Fruit fly (Drosophila melanogaster) whole organism, embryonic: ENCODE measurements around the gene Nsun5.

Experiments
- Awh ChIP-seq: fragments of 200-800 bp; sonication (Bioruptor generic); IDR thresholded peaks from 2 replicates; pipeline ENCODE4, ENCODE4 v1.3.6; 2022; ENCODE audit warnings: missing biosample characterization, missing genetic modification characterization
- CG10274 ChIP-seq: fragments of 200-800 bp; sonication (Bioruptor generic); optimal IDR thresholded peaks from 3 replicates; lab custom pipeline; 2017; ENCODE audit warnings: missing biosample characterization, mild to moderate bottlenecking, missing genetic modification characterization
- CG10959 ChIP-seq: fragments of 200-800 bp; sonication (Bioruptor generic); IDR thresholded peaks from 2 replicates; pipeline ENCODE4 v1.3.6; 2022; ENCODE audit warnings: missing biosample characterization, missing genetic modification characterization
- CG11093 ChIP-seq: fragments of 200-800 bp; sonication (Bioruptor generic); IDR thresholded peaks from 3 replicates; pipeline ENCODE4 v1.3.6; 2022; ENCODE audit warnings: missing biosample characterization, missing genetic modification characterization
- CG12391 ChIP-seq: fragments of 200-800 bp; sonication (Bioruptor generic); optimal IDR thresholded peaks from 3 replicates; lab custom pipeline; 2018; ENCODE audit warnings: missing biosample characterization, mild to moderate bottlenecking, missing genetic modification characterization, moderate library complexity
- CG14014 ChIP-seq: fragments of 200-800 bp; sonication (Bioruptor generic); IDR thresholded peaks from 2 replicates; pipeline ENCODE4 v1.3.6; 2022; ENCODE audit warnings: missing biosample characterization, missing genetic modification characterization
- CG14667 ChIP-seq: fragments of 200-800 bp; sonication (Bioruptor generic); IDR thresholded peaks from 2 replicates; pipeline ENCODE4 v1.3.6; 2022; ENCODE audit warnings: missing biosample characterization, missing genetic modification characterization
- CG14860 ChIP-seq: fragments of 200-800 bp; sonication (Bioruptor generic); IDR thresholded peaks from 3 replicates; pipeline ENCODE4 v1.3.6; 2022; ENCODE audit warnings: missing biosample characterization, missing genetic modification characterization; ENCODE audit not compliant: partially characterized antibody
- CG15696 ChIP-seq: fragments of 200-800 bp; sonication (Bioruptor generic); optimal IDR thresholded peaks from 2 replicates; lab custom pipeline; 2019; ENCODE audit warnings: missing biosample characterization, mild to moderate bottlenecking, missing genetic modification characterization, moderate library complexity
- CG16779 ChIP-seq: fragments of 200-800 bp; sonication (Bioruptor generic); IDR thresholded peaks from 2 replicates; pipeline ENCODE4 v1.3.6; 2022; ENCODE audit warnings: missing biosample characterization, missing genetic modification characterization
- CG18011 ChIP-seq: fragments of 200-800 bp; sonication (Bioruptor generic); optimal IDR thresholded peaks from 2 replicates; lab custom pipeline; 2017; ENCODE audit warnings: missing biosample characterization, missing genetic modification characterization, mild to moderate bottlenecking, moderate library complexity, missing genotype
- CG18764 ChIP-seq: fragments of 200-800 bp; sonication (Bioruptor generic); optimal IDR thresholded peaks from 3 replicates; lab custom pipeline; 2016; ENCODE audit warnings: missing biosample characterization, missing genetic modification characterization
- CG32532 ChIP-seq: fragments of 200-800 bp; sonication (Bioruptor generic); IDR thresholded peaks from 2 replicates; pipeline ENCODE4 v1.3.6; 2022; ENCODE audit warnings: missing biosample characterization, missing genetic modification characterization
- CG33557 ChIP-seq: fragments of 200-800 bp; sonication (Bioruptor generic); optimal IDR thresholded peaks from 2 replicates; lab custom pipeline; 2019; ENCODE audit warnings: missing biosample characterization, mild to moderate bottlenecking, missing genetic modification characterization, moderate library complexity
- CG5180 ChIP-seq: fragments of 200-800 bp; sonication (Bioruptor generic); optimal IDR thresholded peaks from 3 replicates; lab custom pipeline; 2017; ENCODE audit warnings: missing biosample characterization, missing genetic modification characterization, mild to moderate bottlenecking, moderate library complexity, missing genetic modification reagents
- CG7357 ChIP-seq: fragments of 200-800 bp; sonication (Bioruptor generic); IDR thresholded peaks from 3 replicates; pipeline ENCODE4 v1.3.6; 2022; ENCODE audit warnings: missing biosample characterization, missing genetic modification characterization
- CG7987 ChIP-seq: fragments of 200-800 bp; sonication (Bioruptor generic); optimal IDR thresholded peaks from 2 replicates; lab custom pipeline; 2018; ENCODE audit warnings: missing biosample characterization, mild to moderate bottlenecking, missing genetic modification characterization, moderate library complexity
- CG8478 ChIP-seq: fragments of >200 bp; optimal IDR thresholded peaks from 2 replicates; lab custom pipeline; 2018
- Chrac-16 ChIP-seq: fragments of 200-800 bp; sonication (Bioruptor generic); optimal IDR thresholded peaks from 3 replicates; lab custom pipeline; 2016; ENCODE audit warnings: missing biosample characterization, missing genetic modification characterization
- D19B ChIP-seq: fragments of 200-800 bp; sonication (Bioruptor generic); optimal IDR thresholded peaks from 2 replicates; lab custom pipeline; 2017; ENCODE audit warnings: missing biosample characterization, mild to moderate bottlenecking, missing genetic modification characterization
- Dbx ChIP-seq: fragments of 200-800 bp; sonication (Bioruptor generic); IDR thresholded peaks from 3 replicates; pipeline ENCODE4 v1.3.6; 2022; ENCODE audit warnings: missing biosample characterization, missing genetic modification characterization
- Dp ChIP-seq: fragments of 200-800 bp; sonication (Bioruptor generic); optimal IDR thresholded peaks from 2 replicates; lab custom pipeline; 2018; ENCODE audit warnings: missing biosample characterization, mild to moderate bottlenecking, missing genetic modification characterization, moderate library complexity
- Drgx ChIP-seq: fragments of 200-800 bp; sonication (Bioruptor generic); IDR thresholded peaks from 2 replicates; pipeline ENCODE4 v1.3.6; 2022; ENCODE audit warnings: missing biosample characterization, missing genetic modification characterization
- Eip74EF ChIP-seq, 2 experiments: fragments of 200-800 bp in 1 of 2; fragments of >200 bp in 1 of 2; sonication (Bioruptor generic) in 1 of 2; optimal IDR thresholded peaks; 2 replicates each; lab custom pipeline; 2017 to 2019; ENCODE audit warnings: missing biosample characterization in 2 of 2, missing genetic modification characterization in 2 of 2, mild to moderate bottlenecking in 1 of 2, moderate library complexity in 1 of 2
- Elba2 ChIP-seq: fragments of 200-800 bp; sonication (Bioruptor generic); optimal IDR thresholded peaks from 3 replicates; lab custom pipeline; 2016; ENCODE audit warnings: missing biosample characterization, missing genetic modification characterization
- Gug ChIP-seq: fragments of 200-800 bp; sonication (Bioruptor generic); IDR thresholded peaks from 4 replicates; pipeline ENCODE4 v1.3.6; 2022; ENCODE audit warnings: missing biosample characterization, missing genetic modification characterization
- HLH54F ChIP-seq: fragments of 200-800 bp; sonication (Bioruptor generic); optimal IDR thresholded peaks from 3 replicates; lab custom pipeline; 2016; ENCODE audit warnings: missing biosample characterization, missing genetic modification characterization
- Lpt ChIP-seq: fragments of >200 bp; optimal IDR thresholded peaks from 2 replicates; lab custom pipeline; 2018; ENCODE audit warnings: missing biosample characterization, missing genetic modification characterization
- PHDP ChIP-seq: fragments of 200-800 bp; sonication (Bioruptor generic); optimal IDR thresholded peaks from 3 replicates; lab custom pipeline; 2018; ENCODE audit warnings: missing biosample characterization, mild to moderate bottlenecking, missing genetic modification characterization, moderate library complexity
- Ptx1 ChIP-seq: fragments of 200-800 bp; sonication (Bioruptor generic); IDR thresholded peaks from 2 replicates; pipeline ENCODE4 v1.3.6; 2022; ENCODE audit warnings: missing biosample characterization, missing genetic modification characterization
- TFAM ChIP-seq: fragments of 200-800 bp; sonication (Bioruptor generic); optimal IDR thresholded peaks from 2 replicates; lab custom pipeline; 2017; ENCODE audit warnings: missing biosample characterization, missing genetic modification characterization, inconsistent platforms
- al ChIP-seq: fragments of 200-800 bp; sonication (Bioruptor generic); IDR thresholded peaks from 2 replicates; pipeline ENCODE4 v1.3.6; 2022; ENCODE audit warnings: missing biosample characterization, missing genetic modification characterization
- az2 ChIP-seq: fragments of 200-800 bp; sonication (Bioruptor generic); optimal IDR thresholded peaks from 3 replicates; lab custom pipeline; 2016; ENCODE audit warnings: missing biosample characterization, missing genetic modification characterization
- bbx ChIP-seq: fragments of 200-800 bp; sonication (Bioruptor generic); IDR thresholded peaks from 2 replicates; pipeline ENCODE4 v1.3.6; 2022; ENCODE audit warnings: missing biosample characterization, missing genetic modification characterization; ENCODE audit not compliant: partially characterized antibody
- bcd ChIP-seq: fragments of 200-800 bp; sonication (Bioruptor generic); optimal IDR thresholded peaks from 2 replicates; lab custom pipeline; 2017; ENCODE audit warnings: missing biosample characterization, mild to moderate bottlenecking, missing genetic modification characterization
- chm ChIP-seq: fragments of 200-800 bp; sonication (Bioruptor generic); IDR thresholded peaks from 2 replicates; pipeline ENCODE4 v1.3.6; 2022; ENCODE audit warnings: missing biosample characterization, missing genetic modification characterization
- crol ChIP-seq: fragments of 200-800 bp; sonication (Bioruptor generic); IDR thresholded peaks from 2 replicates; pipeline ENCODE4 v1.3.6; 2022; ENCODE audit warnings: missing biosample characterization, missing genetic modification characterization
- cwo ChIP-seq: fragments of 200-800 bp; sonication (Bioruptor generic); optimal IDR thresholded peaks from 3 replicates; lab custom pipeline; 2017; ENCODE audit warnings: missing biosample characterization, missing genetic modification characterization, mild to moderate bottlenecking, moderate library complexity, missing genetic modification reagents
- emc ChIP-seq: fragments of 200-800 bp; sonication (Bioruptor generic); optimal IDR thresholded peaks from 2 replicates; lab custom pipeline; 2016; ENCODE audit warnings: missing biosample characterization, missing genetic modification characterization
- ems ChIP-seq: fragments of 200-800 bp; sonication (Bioruptor generic); optimal IDR thresholded peaks from 3 replicates; lab custom pipeline; 2016; ENCODE audit warnings: missing biosample characterization, missing genetic modification characterization
- gsb-n ChIP-seq: fragments of 200-800 bp; sonication (Bioruptor generic); optimal IDR thresholded peaks from 3 replicates; lab custom pipeline; 2018; ENCODE audit warnings: missing biosample characterization, mild to moderate bottlenecking, missing genetic modification characterization
- hb ChIP-seq: fragments of 200-800 bp; sonication (Bioruptor generic); IDR thresholded peaks from 3 replicates; pipeline ENCODE4 v1.3.6; 2022; ENCODE audit warnings: missing biosample characterization, missing genetic modification characterization; ENCODE audit not compliant: partially characterized antibody
- kay ChIP-seq: fragments of 200-800 bp; sonication (Bioruptor generic); optimal IDR thresholded peaks from 2 replicates; lab custom pipeline; 2016; ENCODE audit warnings: missing biosample characterization, missing genetic modification characterization
- lmd ChIP-seq: fragments of 200-800 bp; sonication (Bioruptor generic); IDR thresholded peaks from 2 replicates; pipeline ENCODE4 v1.3.6; 2022; ENCODE audit warnings: missing biosample characterization, missing genetic modification characterization
- oc ChIP-seq: fragments of 200-800 bp; sonication (Bioruptor generic); optimal IDR thresholded peaks from 2 replicates; lab custom pipeline; 2018; ENCODE audit warnings: missing biosample characterization, mild to moderate bottlenecking, missing genetic modification characterization, moderate library complexity
- pita ChIP-seq: fragments of 200-800 bp; sonication (Bioruptor generic); optimal IDR thresholded peaks from 2 replicates; lab custom pipeline; 2017; ENCODE audit warnings: missing biosample characterization, mild to moderate bottlenecking, missing genetic modification characterization
- slbo ChIP-seq: fragments of 200-800 bp; sonication (Bioruptor generic); IDR thresholded peaks from 2 replicates; pipeline ENCODE4 v1.3.6; 2022; ENCODE audit warnings: missing biosample characterization, missing genetic modification characterization
- sqz ChIP-seq: fragments of 200-800 bp; sonication (Bioruptor generic); optimal IDR thresholded peaks from 3 replicates; lab custom pipeline; 2018; ENCODE audit warnings: missing biosample characterization, mild to moderate bottlenecking, missing genetic modification characterization
- ssp ChIP-seq: fragments of 200-800 bp; sonication (Bioruptor generic); IDR thresholded peaks from 2 replicates; pipeline ENCODE4 v1.3.6; 2022; ENCODE audit warnings: missing biosample characterization, missing genetic modification characterization
- toy ChIP-seq: fragments of 200-800 bp; sonication (Bioruptor generic); IDR thresholded peaks from 2 replicates; pipeline ENCODE4 v1.3.6; 2022; ENCODE audit warnings: missing biosample characterization, missing genetic modification characterization
- usp ChIP-seq: fragments of >200 bp; optimal IDR thresholded peaks from 2 replicates; lab custom pipeline; 2017; ENCODE audit warnings: missing biosample characterization, missing genetic modification characterization
- z ChIP-seq: fragments of 200-800 bp; sonication (Bioruptor generic); IDR thresholded peaks from 3 replicates; pipeline ENCODE4 v1.3.6; 2022; ENCODE audit warnings: missing biosample characterization, missing genetic modification characterization

Nsun5 gene

dm6 chr3R:19153502-19153983 is 8.6 kb downstream of the Nsun5 start, which contains the start of gene CG5835 (continued):
- TF ChIP-seq CG16779 = no peak
- no peak for TF ChIP-seq toy (GFP tag; lab: Robert Waterston, UW)
- TF ChIP-seq Drgx (GFP tag; lab: Robert Waterston, UW) = peak; percentile 7; the same call in 1 of the 2 replicates
- no peak for TF ChIP-seq bcd (GFP tag; lab: Kevin White, UChicago)
- TF ChIP-seq D19B = no peak
- TF ChIP-seq lmd (GFP tag; lab: Robert Waterston, UW) = no peak
- TF ChIP-seq Chrac-16 (GFP tag; lab: Kevin White, UChicago) = no peak
- no peak for TF ChIP-seq al (GFP tag; lab: Robert Waterston, UW)
- no peak for TF ChIP-seq HLH54F (GFP tag; lab: Kevin White, UChicago)
- TF ChIP-seq PHDP (tag; lab: Kevin White, UChicago) = peak; percentile 8
- TF ChIP-seq Gug (GFP tag; lab: Robert Waterston, UW) = no peak
- TF ChIP-seq CG14860 = no peak
- TF ChIP-seq CG18011 (GFP tag; lab: Kevin White, UChicago) = no peak
- no peak for TF ChIP-seq TFAM (GFP tag; lab: Kevin White, UChicago)
- 0 out of 2 replicates have a peak, but pooled peaks have one; percentile 13 for TF ChIP-seq CG14014 (GFP tag; lab: Robert Waterston, UW)
- TF ChIP-seq Awh (GFP tag; lab: Robert Waterston, UW) = no peak
- no peak for TF ChIP-seq crol (GFP tag; lab: Robert Waterston, UW)
- TF ChIP-seq CG15696 = no peak
- peak; percentile 31; the same call in 2 of the 3 replicates for TF ChIP-seq Dbx (GFP tag; lab: Robert Waterston, UW)
- TF ChIP-seq ssp (GFP tag; lab: Robert Waterston, UW) = no peak
- TF ChIP-seq Lpt (GFP tag; lab: Kevin White, UChicago) = no peak
- TF ChIP-seq oc = peak; percentile 30
- TF ChIP-seq hb = no peak
- TF ChIP-seq az2 (GFP tag; lab: Kevin White, UChicago) = no peak
- TF ChIP-seq CG18764 = no peak
- no peak for TF ChIP-seq CG11093 (GFP tag; lab: Robert Waterston, UW)
- TF ChIP-seq CG33557 = no peak
- TF ChIP-seq sqz (GFP tag; lab: Kevin White, UChicago) = no peak
- TF ChIP-seq CG7987 (GFP tag; lab: Kevin White, UChicago) = peak; percentile 61
- TF ChIP-seq bbx (GFP tag; lab: Robert Waterston, UW) = no peak; the same call in 1 of the 2 replicates
- TF ChIP-seq ems (GFP tag; lab: Kevin White, UChicago) = no peak
- peak; percentile 13 for TF ChIP-seq cwo
- peak; percentile 29 for TF ChIP-seq CG12391 (tag; lab: Kevin White, UChicago)
- TF ChIP-seq pita = no peak
- no peak for TF ChIP-seq emc (GFP tag; lab: Kevin White, UChicago)
- TF ChIP-seq Eip74EF (GFP tag; optimal IDR thresholded peaks at IDR 0.05; lab: Kevin White, UChicago) = no peak
- TF ChIP-seq Ptx1 (GFP tag; lab: Robert Waterston, UW) = no peak
- no peak for TF ChIP-seq CG10959 (GFP tag; lab: Robert Waterston, UW)
- TF ChIP-seq z (GFP tag; lab: Robert Waterston, UW) = no peak
- TF ChIP-seq usp (GFP tag; lab: Kevin White, UChicago) = no peak
- TF ChIP-seq CG8478 (lab: Kevin White, UChicago) = no peak
- TF ChIP-seq CG10274 = no peak
- TF ChIP-seq gsb-n (tag; lab: Kevin White, UChicago) = no peak
- TF ChIP-seq Elba2 (GFP tag; lab: Kevin White, UChicago) = no peak
- no peak for TF ChIP-seq CG7357 (GFP tag; lab: Robert Waterston, UW)
- no peak for TF ChIP-seq CG14667 (GFP tag; lab: Robert Waterston, UW)
- TF ChIP-seq CG32532 = peak; percentile 47; the same call in 1 of the 2 replicates
- TF ChIP-seq kay = peak; percentile 34
- no peak for TF ChIP-seq Dp (GFP tag; lab: Kevin White, UChicago)
- peak; percentile 25 for TF ChIP-seq CG5180 (GFP tag; lab: Kevin White, UChicago)
- TF ChIP-seq slbo = peak; percentile 50
- TF ChIP-seq chm = no peak
